Worm (Caenorhabditis elegans): ENCODE data around the gene srg-11.

Gene srg-11

DNA sequence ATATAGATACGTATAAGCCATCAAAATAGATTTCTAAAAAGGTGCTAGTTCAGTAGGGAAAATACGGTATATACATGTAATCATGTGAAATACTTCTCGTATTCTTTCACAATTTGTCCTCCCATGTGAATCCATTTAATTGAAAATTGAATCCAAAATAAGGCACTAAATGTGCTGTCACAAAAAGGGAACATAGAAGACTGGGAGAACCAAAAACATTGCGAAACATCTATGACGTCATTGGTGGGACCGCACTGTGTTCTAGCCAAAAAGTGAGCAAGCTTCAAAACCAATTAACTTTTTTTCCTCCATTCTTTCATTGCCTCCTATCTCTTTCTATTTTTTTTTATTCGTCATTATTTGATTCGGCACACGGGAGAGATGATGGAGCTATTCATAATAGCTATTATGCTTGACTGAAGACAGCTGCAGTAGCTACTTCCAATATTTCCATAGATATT lies 21.4 kb upstream of the srg-11 start, which contains the start of gene cdka-1:
cdka-1 (plus strand) TSS at position 411 of the 461 bp plus-strand sequence.
- TF ChIP-seq mdt-29 (GFP tag; IDR thresholded peaks at IDR 0.05) (no peak), zip-11 (GFP tag; IDR thresholded peaks at IDR 0.05) (no peak), arid-1 (GFP tag; conservative IDR thresholded peaks at IDR 0.05) (no peak), vab-7 (GFP tag; IDR thresholded peaks at IDR 0.05) (no peak), aha-1 (tag) (no peak), egl-43 (GFP tag; IDR thresholded peaks at IDR 0.05) (no peak), rbr-2 (tag; optimal IDR thresholded peaks at IDR 0.05) (peak; percentile 12), lin-39 (tag; optimal IDR thresholded peaks at IDR 0.05) (no peak), F44E2.7 (GFP tag; IDR thresholded peaks at IDR 0.05) (no peak), pha-4 (GFP tag; IDR thresholded peaks at IDR 0.05) (no peak), pha-4 (tag; optimal IDR thresholded peaks at IDR 0.05) (no peak), F49E8.2 (tag; optimal IDR thresholded peaks at IDR 0.05; ENCODE audit: borderline replicate concordance) (no peak), spr-3 (GFP tag; optimal IDR thresholded peaks at IDR 0.05) (no peak), lsy-2 (tag; optimal IDR thresholded peaks at IDR 0.05) (peak in 1 of 2 experiments; percentile 35), snpc-4 (tag; optimal IDR thresholded peaks at IDR 0.05) (no peak), snpc-1.2 (GFP tag; IDR thresholded peaks at IDR 0.05) (no peak), lin-38 (GFP tag; IDR thresholded peaks at IDR 0.05) (no peak), mep-1 (tag; optimal IDR thresholded peaks at IDR 0.05) (peak; percentile 15), nhr-10 (tag; optimal IDR thresholded peaks at IDR 0.05) (no peak), hlh-30 (tag; optimal IDR thresholded peaks at IDR 0.05; ENCODE audit: insufficient read depth) (peak; percentile 9), dmd-8 (GFP tag; IDR thresholded peaks at IDR 0.05) (no peak), ces-1 (GFP tag; optimal IDR thresholded peaks at IDR 0.05) (peak; percentile 81), sdz-12 (GFP tag; optimal IDR thresholded peaks at IDR 0.05) (no peak), F37D6.2 (tag; optimal IDR thresholded peaks at IDR 0.05) (peak; percentile 13), ctbp-1 (GFP tag; IDR thresholded peaks at IDR 0.05) (0 out of 2 replicates have a peak, but pooled peaks have one; percentile 31), daf-19 (GFP tag; conservative IDR thresholded peaks at IDR 0.05) (no peak), unc-62 (GFP tag; optimal IDR thresholded peaks at IDR 0.05 in 1 of 2) (no peak), unc-62 (tag; optimal IDR thresholded peaks at IDR 0.05) (no peak), nhr-41 (GFP tag; IDR thresholded peaks at IDR 0.05) (no peak)

DNA sequence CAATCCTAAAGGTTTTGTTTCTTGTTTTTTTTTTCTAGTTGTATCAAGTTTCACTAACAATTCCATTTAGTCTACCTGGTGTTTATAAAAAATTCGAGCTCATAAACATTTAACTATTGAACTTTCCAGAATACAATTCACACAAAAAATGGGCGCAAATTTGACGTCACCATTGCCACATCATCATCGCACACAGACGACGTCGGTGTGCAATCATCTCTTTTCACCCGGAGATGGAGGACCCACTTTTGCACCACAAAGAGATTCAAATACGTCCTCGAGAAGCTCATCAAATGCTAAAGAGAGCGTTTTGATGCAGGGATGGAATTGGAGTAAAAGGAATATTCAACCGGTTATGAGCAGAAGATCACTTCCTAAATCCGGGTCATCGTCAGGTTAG lies 20.4 kb upstream of the srg-11 start:
- TF ChIP-seq unc-62 (GFP tag; optimal IDR thresholded peaks at IDR 0.05 in 1 of 2) (peak in 1 of 2 experiments; percentile 65), unc-62 (tag; optimal IDR thresholded peaks at IDR 0.05) (no peak), aha-1 (tag) (peak; percentile 98), F37D6.2 (tag; optimal IDR thresholded peaks at IDR 0.05) (no peak), zip-2 (tag; optimal IDR thresholded peaks at IDR 0.05) (no peak), lir-3 (tag; optimal IDR thresholded peaks at IDR 0.05) (no peak)

DNA sequence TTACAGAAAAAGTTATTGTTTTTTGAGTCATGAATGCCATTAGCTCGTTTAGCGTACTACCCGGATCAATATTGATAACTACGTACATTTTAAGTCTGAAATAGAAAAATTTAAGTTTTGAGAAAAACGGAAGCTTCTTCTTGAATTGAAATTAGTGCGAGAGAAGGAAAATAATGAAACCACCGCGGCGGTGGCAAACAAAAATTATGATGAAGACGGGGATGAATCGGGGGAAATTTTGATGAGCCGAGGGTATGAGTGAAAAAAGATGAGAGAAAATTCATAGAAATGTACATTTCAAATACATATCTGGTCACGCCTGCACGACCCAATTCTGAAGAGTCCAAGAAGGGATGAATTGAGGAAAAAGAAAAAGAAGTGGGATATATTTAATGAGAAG lies 14.5 kb upstream of the srg-11 start, which contains the start of gene T23F11.4:
T23F11.4 (minus strand) TSS at position 101 of the 400 bp plus-strand sequence.
- TF ChIP-seq pqm-1 (tag; optimal IDR thresholded peaks at IDR 0.05) (no peak), aha-1 (tag) (peak; percentile 16)

DNA sequence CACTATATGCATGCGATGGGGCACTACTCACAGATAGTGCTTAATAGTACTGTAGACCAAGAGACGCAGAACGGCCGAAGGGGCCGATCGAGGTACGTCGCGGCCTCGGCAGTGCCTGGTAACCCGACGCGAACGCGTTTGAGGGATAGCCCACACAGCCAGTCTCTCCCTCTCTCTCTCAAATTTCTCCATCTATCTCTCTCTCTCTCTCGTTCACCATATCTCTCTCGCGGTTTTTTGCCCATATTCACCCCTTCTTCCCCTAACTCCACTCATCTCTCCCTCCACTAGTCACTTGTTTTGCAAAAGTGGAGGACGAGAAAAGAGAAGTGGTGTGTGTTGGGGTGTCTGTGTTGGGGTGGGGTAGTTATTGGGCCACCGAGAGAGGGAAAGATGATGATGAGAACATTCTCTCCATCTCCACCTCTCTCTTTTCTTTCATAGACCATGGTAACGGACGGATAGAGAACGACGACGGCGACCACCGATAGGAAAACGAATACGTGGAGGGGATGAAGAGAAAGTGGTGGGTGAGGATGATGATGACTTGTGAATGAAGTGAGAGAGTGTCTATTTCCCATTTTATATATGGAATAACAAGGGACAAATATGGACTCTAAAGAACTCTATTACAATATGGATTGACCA lies 12.9 kb upstream of the srg-11 start:
- TF ChIP-seq egl-43 (GFP tag; IDR thresholded peaks at IDR 0.05) (no peak), zag-1 (tag; optimal IDR thresholded peaks at IDR 0.05) (no peak), madf-5 (GFP tag; IDR thresholded peaks at IDR 0.05) (no peak), unc-130 (GFP tag; optimal IDR thresholded peaks at IDR 0.05) (no peak), gei-8 (GFP tag; optimal IDR thresholded peaks at IDR 0.05) (no peak), nhr-42 (GFP tag; IDR thresholded peaks at IDR 0.05) (no peak), daf-19 (GFP tag; conservative IDR thresholded peaks at IDR 0.05) (no peak), hlh-11 (tag; optimal IDR thresholded peaks at IDR 0.05) (peak; percentile 59), daf-16 (GFP tag; optimal IDR thresholded peaks at IDR 0.05) (no peak), daf-16 (tag; optimal IDR thresholded peaks at IDR 0.05) (no peak), dmd-9 (GFP tag; IDR thresholded peaks at IDR 0.05) (no peak), mdt-29 (GFP tag; IDR thresholded peaks at IDR 0.05) (no peak), zfp-3 (GFP tag; conservative IDR thresholded peaks at IDR 0.05) (no peak), jun-1 (tag; optimal IDR thresholded peaks at IDR 0.05) (no peak), nhr-41 (GFP tag; IDR thresholded peaks at IDR 0.05) (no peak), dmd-6 (GFP tag; IDR thresholded peaks at IDR 0.05) (no peak), tra-1 (GFP tag; IDR thresholded peaks at IDR 0.05) (no peak), ceh-32 (tag; optimal IDR thresholded peaks at IDR 0.05; ENCODE audit: poor library complexity) (no peak), ztf-7 (tag; optimal IDR thresholded peaks at IDR 0.05) (no peak)

All from whole organism, L4 larva.